Fruit fly (Drosophila melanogaster): ENCODE measurements around the gene Cdk2.

The Cdk2 gene

dm6 chr3R:20782655-20783105 is 47.3 kb downstream of the Cdk2 start:
- TF ChIP-seq Pif1B (GFP tag; optimal IDR thresholded peaks at IDR 0.05) (peak; percentile 60), CG4496 (GFP tag; IDR thresholded peaks at IDR 0.05) (peak; percentile 86), Snoo (tag; optimal IDR thresholded peaks at IDR 0.05) (peak; percentile 31), rn (GFP tag; IDR thresholded peaks at IDR 0.05) (no peak), CG32121 (GFP tag; IDR thresholded peaks at IDR 0.05) (peak; percentile 93), CG10348 (GFP tag; IDR thresholded peaks at IDR 0.05) (no peak), CG8159 (tag; optimal IDR thresholded peaks at IDR 0.05) (no peak), CG17806 (tag; optimal IDR thresholded peaks at IDR 0.05) (no peak), EcR (GFP tag; optimal IDR thresholded peaks at IDR 0.05) (peak; percentile 18), Pif1A (GFP tag; optimal IDR thresholded peaks at IDR 0.05) (no peak), Ets98B (GFP tag; IDR thresholded peaks at IDR 0.05) (peak; percentile 96), CG13204 (GFP tag; optimal IDR thresholded peaks at IDR 0.05) (peak; percentile 82), D1 (tag; optimal IDR thresholded peaks at IDR 0.05) (no peak), CG9948 (tag; optimal IDR thresholded peaks at IDR 0.05) (no peak), CG14655 (GFP tag; optimal IDR thresholded peaks at IDR 0.05) (no peak), CG15710 (tag; optimal IDR thresholded peaks at IDR 0.05) (no peak), CG12605 (GFP tag; IDR thresholded peaks at IDR 0.05) (peak; percentile 85), fd96Ca (GFP tag; IDR thresholded peaks at IDR 0.05) (peak; percentile 95)

dm6 chr3R:20783714-20784435 is 48.5 kb downstream of the Cdk2 start:
- no peak for TF ChIP-seq rn (GFP tag; IDR thresholded peaks at IDR 0.05)
- peak; percentile 15 for TF ChIP-seq D1 (tag; optimal IDR thresholded peaks at IDR 0.05)
- peak; percentile 10 for TF ChIP-seq Snoo (tag; optimal IDR thresholded peaks at IDR 0.05)
- peak; percentile 42 for TF ChIP-seq CG15710 (tag; optimal IDR thresholded peaks at IDR 0.05)
- TF ChIP-seq CG12605 (GFP tag; IDR thresholded peaks at IDR 0.05) = peak; percentile 59
- TF ChIP-seq CG8159 (tag; optimal IDR thresholded peaks at IDR 0.05) = peak; percentile 54
- peak; percentile 21 for TF ChIP-seq CG34367 (tag; optimal IDR thresholded peaks at IDR 0.05)
- TF ChIP-seq gl (tag; optimal IDR thresholded peaks at IDR 0.05) = peak; percentile 28
- peak; percentile 65 for TF ChIP-seq CG14655 (GFP tag; optimal IDR thresholded peaks at IDR 0.05)
- peak; percentile 61 for TF ChIP-seq CG13204 (GFP tag; optimal IDR thresholded peaks at IDR 0.05)
- TF ChIP-seq Ets98B (GFP tag; IDR thresholded peaks at IDR 0.05) = peak; percentile 63
- peak; percentile 69 for TF ChIP-seq CG32121 (GFP tag; IDR thresholded peaks at IDR 0.05)
- peak; percentile 39 for TF ChIP-seq CG9948 (tag; optimal IDR thresholded peaks at IDR 0.05)
- peak; percentile 63 for TF ChIP-seq Pif1B (GFP tag; optimal IDR thresholded peaks at IDR 0.05)
- peak; percentile 51 for TF ChIP-seq CG8301 (tag; optimal IDR thresholded peaks at IDR 0.05)
- TF ChIP-seq Pif1A (GFP tag; optimal IDR thresholded peaks at IDR 0.05) = peak; percentile 69
- TF ChIP-seq fd96Ca (GFP tag; IDR thresholded peaks at IDR 0.05) = peak; percentile 77; the same call in 2 of the 3 replicates
- no peak for TF ChIP-seq EcR (GFP tag; optimal IDR thresholded peaks at IDR 0.05)
- TF ChIP-seq CG17806 (tag; optimal IDR thresholded peaks at IDR 0.05) = peak; percentile 34
- TF ChIP-seq CG10348 (GFP tag; IDR thresholded peaks at IDR 0.05) = 0 out of 2 replicates have a peak, but pooled peaks have one; percentile 10
- peak; percentile 36; the same call in 2 of the 3 replicates for TF ChIP-seq CG4496 (GFP tag; IDR thresholded peaks at IDR 0.05)

- TF ChIP-seq CG4496 (GFP tag; IDR thresholded peaks at IDR 0.05) (peak; percentile 82), gl (tag; optimal IDR thresholded peaks at IDR 0.05) (peak; percentile 18), CG9948 (tag; optimal IDR thresholded peaks at IDR 0.05) (no peak), CG12605 (GFP tag; IDR thresholded peaks at IDR 0.05) (peak; percentile 75), CG13204 (GFP tag; optimal IDR thresholded peaks at IDR 0.05) (peak; percentile 84), fd96Ca (GFP tag; IDR thresholded peaks at IDR 0.05) (peak; percentile 81), CG8301 (tag; optimal IDR thresholded peaks at IDR 0.05) (peak; percentile 12), CG34367 (tag; optimal IDR thresholded peaks at IDR 0.05) (no peak), CG8159 (tag; optimal IDR thresholded peaks at IDR 0.05) (peak; percentile 41), CG15710 (tag; optimal IDR thresholded peaks at IDR 0.05) (peak; percentile 21), EcR (GFP tag; optimal IDR thresholded peaks at IDR 0.05) (peak; percentile 64), Snoo (tag; optimal IDR thresholded peaks at IDR 0.05) (peak; percentile 7), CG10348 (GFP tag; IDR thresholded peaks at IDR 0.05) (0 out of 2 replicates have a peak, but pooled peaks have one; percentile 8), CG17806 (tag; optimal IDR thresholded peaks at IDR 0.05) (no peak), Ets98B (GFP tag; IDR thresholded peaks at IDR 0.05) (peak; percentile 84), CG32121 (GFP tag; IDR thresholded peaks at IDR 0.05) (peak; percentile 92), CG14655 (GFP tag; optimal IDR thresholded peaks at IDR 0.05) (peak; percentile 37), Pif1A (GFP tag; optimal IDR thresholded peaks at IDR 0.05) (no peak), rn (GFP tag; IDR thresholded peaks at IDR 0.05) (peak; percentile 43; the same call in 1 of the 2 replicates), D1 (tag; optimal IDR thresholded peaks at IDR 0.05) (no peak), Pif1B (GFP tag; optimal IDR thresholded peaks at IDR 0.05) (no peak)
These were observed 49.3 kb downstream of the Cdk2 start for dm6 chr3R:20784436-20785368.

Measured in whole organism, pupa.